Fruit fly (Drosophila melanogaster): Measurements from ENCODE around the gene Hmu.

DNA sequence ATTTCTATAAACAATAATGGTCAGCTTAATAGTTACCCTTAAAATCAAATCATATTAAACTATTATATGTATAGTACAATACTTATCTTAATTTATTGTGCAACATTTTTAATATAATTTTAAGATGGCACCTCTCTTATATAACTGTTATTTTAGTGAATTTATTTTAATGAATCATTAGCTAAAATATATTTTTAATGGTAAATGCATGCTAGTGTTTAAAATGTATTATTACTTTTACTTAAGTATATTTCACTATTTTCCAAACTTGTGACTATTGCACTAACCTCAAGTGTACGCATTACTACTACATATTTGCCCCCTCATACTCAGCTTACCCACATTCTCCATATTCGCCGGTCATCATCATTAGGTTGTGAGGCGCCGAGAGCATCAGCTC, 42.3 kb upstream of the Hmu start:
- no peak for TF ChIP-seq CG12236 (GFP tag; optimal IDR thresholded peaks at IDR 0.05)
- TF ChIP-seq NC2β (GFP tag; optimal IDR thresholded peaks at IDR 0.05): no peak
- no peak for TF ChIP-seq usp (GFP tag; optimal IDR thresholded peaks at IDR 0.05)
- TF ChIP-seq ssp (GFP tag; IDR thresholded peaks at IDR 0.05): no peak
- no peak for TF ChIP-seq pzg (GFP tag; optimal IDR thresholded peaks at IDR 0.05)
- TF ChIP-seq CG17829 (tag; optimal IDR thresholded peaks at IDR 0.05): peak; percentile 93
- peak; percentile 77 for TF ChIP-seq sug (tag; optimal IDR thresholded peaks at IDR 0.05)
- TF ChIP-seq Oli (tag; optimal IDR thresholded peaks at IDR 0.05): peak; percentile 84
- TF ChIP-seq CG17385 (GFP tag; optimal IDR thresholded peaks at IDR 0.05): peak; percentile 80
- peak; percentile 17 for TF ChIP-seq kay (GFP tag; optimal IDR thresholded peaks at IDR 0.05)

All from whole organism, embryonic.